Worm (Caenorhabditis elegans) whole organism, L4 larva: ENCODE data around the gene Y4C6B.3.

ENCODE experiments used
- F26F4.8 ChIP-seq: fragments of 200-800 bp; sonication (Bioruptor generic); conservative IDR thresholded peaks from 2 replicates; pipeline ENCODE4 v1.3.6; 2022; ENCODE audit warnings: missing genetic modification characterization, missing compliant biosample characterization
- F37D6.2 ChIP-seq: sonication (generic microtip); optimal IDR thresholded peaks from 2 replicates; lab custom pipeline; 2016; ENCODE audit warnings: mild to moderate bottlenecking, missing genetic modification characterization, missing compliant biosample characterization
- F49E8.2 ChIP-seq: sonication (generic microtip); optimal IDR thresholded peaks from 2 replicates; lab custom pipeline; 2016; ENCODE audit warnings: missing compliant biosample characterization, mild to moderate bottlenecking, missing genetic modification characterization, borderline replicate concordance
- T20F7.1 ChIP-seq: fragments of 200-800 bp; sonication (Bioruptor generic); optimal IDR thresholded peaks from 2 replicates; lab custom pipeline; 2018; ENCODE audit warnings: mild to moderate bottlenecking, missing genetic modification characterization, missing compliant biosample characterization
- T26A8.4 ChIP-seq: fragments of 200-800 bp; sonication (Bioruptor generic); IDR thresholded peaks from 2 replicates; pipeline ENCODE4 v1.3.6; 2022; ENCODE audit warnings: missing genetic modification characterization, missing compliant biosample characterization
- Y105C5A.15 ChIP-seq: fragments of 200-800 bp; sonication (Bioruptor generic); IDR thresholded peaks from 2 replicates; pipeline ENCODE4 v1.3.6; 2022; ENCODE audit warnings: missing genetic modification characterization, missing compliant biosample characterization
- Y5F2A.4 ChIP-seq: fragments of 200-800 bp; sonication (Bioruptor generic); optimal IDR thresholded peaks from 2 replicates; lab custom pipeline; 2018; ENCODE audit warnings: mild to moderate bottlenecking, missing genetic modification characterization, missing compliant biosample characterization
- Y75B8A.6 ChIP-seq: fragments of 200-800 bp; sonication (Bioruptor generic); IDR thresholded peaks from 2 replicates; pipeline ENCODE4 v1.3.6; 2022; ENCODE audit warnings: missing genetic modification reagents, missing genetic modification characterization, missing compliant biosample characterization
- ZK337.2 ChIP-seq: fragments of 200-800 bp; sonication (Bioruptor generic); IDR thresholded peaks from 2 replicates; pipeline ENCODE4 v1.3.6; 2022; ENCODE audit warnings: missing genetic modification reagents, missing genetic modification characterization, missing compliant biosample characterization
- ZK546.5 ChIP-seq, 2 experiments: sonication (generic microtip); optimal IDR thresholded peaks; 2 replicates each; lab custom pipeline; 2017; ENCODE audit warnings: missing biosample characterization in 2 of 2, missing genetic modification characterization in 2 of 2
- aha-1 ChIP-seq: fragments of 150-350 bp; peaks from one replicate; lab custom pipeline; 2014; ENCODE audit warnings: missing biosample characterization, missing genetic modification characterization
- aly-2 ChIP-seq: sonication (generic microtip); optimal IDR thresholded peaks from 2 replicates; lab custom pipeline; 2018; ENCODE audit warnings: missing biosample characterization, missing genetic modification characterization
- arid-1 ChIP-seq: fragments of 200-800 bp; sonication (Bioruptor generic); conservative IDR thresholded peaks from 2 replicates; pipeline ENCODE4 v1.3.6; 2022; ENCODE audit warnings: missing genetic modification reagents, missing genetic modification characterization, missing compliant biosample characterization
- ceh-20 ChIP-seq: fragments of 200-800 bp; sonication (Bioruptor generic); IDR thresholded peaks from 2 replicates; pipeline ENCODE4 v1.3.6; 2022; ENCODE audit warnings: missing genetic modification reagents, missing genetic modification characterization, missing compliant biosample characterization
- ceh-44 ChIP-seq: fragments of 200-800 bp; sonication (Bioruptor generic); IDR thresholded peaks from 2 replicates; pipeline ENCODE4 v1.3.6; 2022; ENCODE audit warnings: missing genetic modification reagents, missing genetic modification characterization, missing compliant biosample characterization
- ceh-62 ChIP-seq: sonication (generic microtip); optimal IDR thresholded peaks from 2 replicates; lab custom pipeline; 2017; ENCODE audit warnings: missing biosample characterization, missing genetic modification characterization
- ceh-82 ChIP-seq: sonication (generic microtip); optimal IDR thresholded peaks from 2 replicates; lab custom pipeline; 2017; ENCODE audit warnings: missing biosample characterization, missing genetic modification characterization
- ces-1 ChIP-seq: fragments of 150-350 bp; sonication (generic microtip); optimal IDR thresholded peaks from 4 replicates; lab custom pipeline; 2014; ENCODE audit warnings: missing biosample characterization, missing genetic modification reagents, missing genetic modification characterization
- daf-16 ChIP-seq, 3 experiments: sonication (generic microtip); optimal IDR thresholded peaks; 2 replicates each; lab custom pipeline; 2016 to 2017; ENCODE audit warnings: missing genetic modification characterization in 3 of 3, missing genetic modification reagents in 3 of 3, mild to moderate bottlenecking in 2 of 3, missing compliant biosample characterization in 2 of 3, missing biosample characterization in 1 of 3, moderate library complexity in 1 of 3
- dmd-8 ChIP-seq: fragments of 200-800 bp; sonication (Bioruptor generic); IDR thresholded peaks from 2 replicates; pipeline ENCODE4 v1.3.6; 2022; ENCODE audit warnings: missing genetic modification characterization, missing compliant biosample characterization
- dpl-1 ChIP-seq: fragments of 150-350 bp; optimal IDR thresholded peaks from 2 replicates; lab custom pipeline; 2014; ENCODE audit warnings: missing biosample characterization, missing genetic modification reagents, missing genetic modification characterization
- dve-1 ChIP-seq: sonication (generic microtip); optimal IDR thresholded peaks from 2 replicates; lab custom pipeline; 2017; ENCODE audit warnings: antibody characterized with exemption, mild to moderate bottlenecking, missing genetic modification characterization, missing compliant biosample characterization; ENCODE audit not compliant: insufficient read depth
- fos-1 ChIP-seq: fragments of 150-350 bp; optimal IDR thresholded peaks from 2 replicates; lab custom pipeline; 2014; ENCODE audit warnings: missing biosample characterization, missing genetic modification characterization
- gei-8 ChIP-seq: fragments of 200-800 bp; sonication (Bioruptor generic); optimal IDR thresholded peaks from 2 replicates; lab custom pipeline; 2018; ENCODE audit warnings: mild to moderate bottlenecking, missing genetic modification characterization, missing compliant biosample characterization
- hlh-11 ChIP-seq: fragments of 200-800 bp; sonication (Bioruptor generic); optimal IDR thresholded peaks from 2 replicates; lab custom pipeline; 2018; ENCODE audit warnings: mild to moderate bottlenecking, missing genetic modification characterization, missing compliant biosample characterization
- hlh-30 ChIP-seq: sonication (generic microtip); optimal IDR thresholded peaks from 2 replicates; lab custom pipeline; 2017; ENCODE audit warnings: antibody characterized with exemption, mild to moderate bottlenecking, missing genetic modification characterization, missing compliant biosample characterization; ENCODE audit not compliant: insufficient read depth
- jun-1 ChIP-seq: fragments of 150-350 bp; optimal IDR thresholded peaks from 2 replicates; lab custom pipeline; 2014; ENCODE audit warnings: missing biosample characterization, missing genetic modification reagents, missing genetic modification characterization
- lin-15B ChIP-seq: fragments of 150-350 bp; sonication (generic microtip); optimal IDR thresholded peaks from 3 replicates; lab custom pipeline; 2014; ENCODE audit warnings: missing biosample characterization, missing genetic modification characterization
- lir-3 ChIP-seq: sonication (generic microtip); optimal IDR thresholded peaks from 2 replicates; lab custom pipeline; 2016; ENCODE audit warnings: mild to moderate bottlenecking, missing genetic modification characterization, missing compliant biosample characterization
- mdl-1 ChIP-seq, 2 experiments: fragments of 150-350 bp in 1 of 2; sonication (generic microtip) in 1 of 2; optimal IDR thresholded peaks; 2 replicates each; lab custom pipeline; 2014 to 2017; ENCODE audit warnings: missing biosample characterization in 2 of 2, missing genetic modification characterization in 2 of 2
- mdt-29 ChIP-seq: fragments of 200-800 bp; sonication (Bioruptor generic); IDR thresholded peaks from 2 replicates; pipeline ENCODE4 v1.3.6; 2022; ENCODE audit warnings: missing genetic modification reagents, missing genetic modification characterization, missing compliant biosample characterization
- mep-1 ChIP-seq: fragments of 150-350 bp; sonication (generic microtip); optimal IDR thresholded peaks from 3 replicates; lab custom pipeline; 2014; ENCODE audit warnings: missing biosample characterization, missing genetic modification characterization
- mxl-3 ChIP-seq: fragments of 200-800 bp; sonication (Bioruptor generic); optimal IDR thresholded peaks from 2 replicates; lab custom pipeline; 2018; ENCODE audit warnings: mild to moderate bottlenecking, missing genetic modification characterization, missing compliant biosample characterization
- nhr-10 ChIP-seq: fragments of 150-350 bp; optimal IDR thresholded peaks from 2 replicates; lab custom pipeline; 2014; ENCODE audit warnings: missing biosample characterization, missing genetic modification characterization
- nhr-102 ChIP-seq: sonication (generic microtip); optimal IDR thresholded peaks from 2 replicates; lab custom pipeline; 2016; ENCODE audit warnings: mild to moderate bottlenecking, missing genetic modification characterization, moderate library complexity, missing compliant biosample characterization
- nhr-111 ChIP-seq: fragments of 200-800 bp; sonication (Bioruptor generic); optimal IDR thresholded peaks from 2 replicates; lab custom pipeline; 2018; ENCODE audit warnings: mild to moderate bottlenecking, missing genetic modification characterization, missing compliant biosample characterization
- nhr-76 ChIP-seq: fragments of 150-350 bp; optimal IDR thresholded peaks from 2 replicates; lab custom pipeline; 2014; ENCODE audit warnings: missing biosample characterization, missing genetic modification characterization
- pha-4 ChIP-seq, 2 experiments: fragments of 150-350 bp in 1 of 2; fragments of 200-800 bp in 1 of 2; sonication (Bioruptor generic) in 1 of 2; IDR thresholded peaks in 1 of 2; optimal IDR thresholded peaks in 1 of 2; 2 replicates each; pipeline versions ENCODE4 v1.3.6 to Lab custom; 2014 to 2022; ENCODE audit warnings: missing genetic modification characterization in 2 of 2, missing genetic modification reagents in 2 of 2, missing biosample characterization in 1 of 2, missing compliant biosample characterization in 1 of 2
- php-3 ChIP-seq: fragments of 200-800 bp; sonication (Bioruptor generic); IDR thresholded peaks from 2 replicates; pipeline ENCODE4 v1.3.6; 2022; ENCODE audit warnings: missing genetic modification reagents, missing genetic modification characterization, missing compliant biosample characterization
- saeg-2 ChIP-seq: fragments of 200-800 bp; sonication (Bioruptor generic); IDR thresholded peaks from 2 replicates; pipeline ENCODE4 v1.3.6; 2022; ENCODE audit warnings: missing genetic modification reagents, missing genetic modification characterization, missing compliant biosample characterization
- snpc-1.2 ChIP-seq: fragments of 200-800 bp; sonication (Bioruptor generic); IDR thresholded peaks from 2 replicates; pipeline ENCODE4 v1.3.6; 2022; ENCODE audit warnings: missing genetic modification reagents, missing genetic modification characterization, missing compliant biosample characterization
- snpc-4 ChIP-seq: fragments of 150-350 bp; optimal IDR thresholded peaks from 2 replicates; lab custom pipeline; 2014; ENCODE audit warnings: missing biosample characterization, missing genetic modification characterization
- spr-1 ChIP-seq: sonication (generic microtip); optimal IDR thresholded peaks from 2 replicates; lab custom pipeline; 2016; ENCODE audit warnings: mild to moderate bottlenecking, missing genetic modification characterization, missing compliant biosample characterization
- spr-3 ChIP-seq: fragments of 200-800 bp; sonication (Bioruptor generic); optimal IDR thresholded peaks from 2 replicates; lab custom pipeline; 2018; ENCODE audit warnings: mild to moderate bottlenecking, missing genetic modification characterization, missing compliant biosample characterization
- tag-97 ChIP-seq: fragments of 200-800 bp; sonication (Bioruptor generic); IDR thresholded peaks from 2 replicates; pipeline ENCODE4 v1.3.6; 2022; ENCODE audit warnings: missing genetic modification characterization, missing compliant biosample characterization
- tra-1 ChIP-seq: fragments of 200-800 bp; sonication (Bioruptor generic); IDR thresholded peaks from 2 replicates; pipeline ENCODE4 v1.3.6; 2022; ENCODE audit warnings: missing genetic modification reagents, missing genetic modification characterization, missing compliant biosample characterization
- unc-39 ChIP-seq: sonication (generic microtip); optimal IDR thresholded peaks from 2 replicates; lab custom pipeline; 2017; ENCODE audit warnings: missing biosample characterization, missing genetic modification characterization
- unc-62 ChIP-seq, 3 experiments: fragments of 150-350 bp in 1 of 3; sonication (generic microtip); optimal IDR thresholded peaks in 2 of 3; peaks in 1 of 3; 1 replicate in 1 of 3; 2 replicates in 2 of 3; lab custom pipeline; 2014 to 2017; ENCODE audit warnings: missing biosample characterization in 3 of 3, missing genetic modification characterization in 3 of 3, missing genetic modification reagents in 3 of 3, missing genotype in 1 of 3
- zfp-3 ChIP-seq: fragments of 200-800 bp; sonication (Bioruptor generic); conservative IDR thresholded peaks from 2 replicates; pipeline ENCODE4 v1.3.6; 2022; ENCODE audit warnings: missing genetic modification reagents, missing genetic modification characterization, missing compliant biosample characterization
- ztf-7 ChIP-seq: fragments of 150-350 bp; optimal IDR thresholded peaks from 2 replicates; lab custom pipeline; 2014; ENCODE audit warnings: missing biosample characterization, missing genetic modification characterization

The Y4C6B.3 gene

DNA sequence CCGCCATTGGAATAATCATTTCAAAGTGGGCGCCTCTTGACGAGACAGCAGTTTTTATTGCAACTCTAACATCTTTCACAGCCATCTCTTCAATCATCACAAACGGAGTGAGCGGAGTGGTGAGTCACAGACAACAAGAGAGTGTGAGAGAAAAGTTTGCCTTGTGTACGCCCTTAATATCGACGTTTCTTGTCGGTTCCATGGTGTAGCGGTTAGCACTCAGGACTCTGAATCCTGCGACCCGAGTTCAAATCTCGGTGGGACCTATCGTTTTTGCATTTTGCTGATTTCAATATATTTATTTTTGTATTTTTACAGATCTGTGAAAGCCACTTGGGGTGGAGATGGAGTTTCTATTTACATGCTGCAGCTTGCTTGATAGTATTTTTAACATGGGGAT is 2.2 kb downstream of the Y4C6B.3 start (continued):
- TF ChIP-seq T26A8.4 (peak; percentile 70; the same call in 1 of the 2 replicates), dpl-1 (peak; percentile 4), aha-1 (tag; lab: Kevin White, UChicago) (peak; percentile 12), nhr-111 (GFP tag; lab: Kevin White, UChicago) (peak; percentile 64), Y75B8A.6 (no peak), aly-2 (tag; lab: Kevin White, UChicago) (no peak), F49E8.2 (tag; lab: Kevin White, UChicago) (no peak), lir-3 (tag; lab: Kevin White, UChicago) (no peak), mxl-3 (GFP tag; lab: Kevin White, UChicago) (peak; percentile 25), F37D6.2 (tag; lab: Kevin White, UChicago) (peak; percentile 19), T20F7.1 (GFP tag; lab: Kevin White, UChicago) (no peak), snpc-1.2 (GFP tag; lab: Robert Waterston, UW) (peak; percentile 96), mep-1 (tag; lab: Kevin White, UChicago) (peak; percentile 62), spr-3 (GFP tag; lab: Kevin White, UChicago) (no peak), F26F4.8 (GFP tag; lab: Robert Waterston, UW) (no peak), spr-1 (tag; lab: Kevin White, UChicago) (no peak), dve-1 (peak; percentile 61), saeg-2 (GFP tag; lab: Robert Waterston, UW) (no peak), php-3 (GFP tag; lab: Robert Waterston, UW) (0 out of 2 replicates have a peak, but pooled peaks have one; percentile 27), nhr-10 (tag; lab: Kevin White, UChicago) (no peak), daf-16 (GFP tag; optimal IDR thresholded peaks at IDR 0.05; lab: Kevin White, UChicago) (peak; percentile 6 to 34), daf-16 (tag; optimal IDR thresholded peaks at IDR 0.05; lab: Kevin White, UChicago) (peak; percentile 50), ZK546.5 (tag; optimal IDR thresholded peaks at IDR 0.05; lab: Kevin White, UChicago) (no peak), hlh-11 (tag; lab: Kevin White, UChicago) (peak; percentile 49), ces-1 (no peak), ZK337.2 (GFP tag; lab: Robert Waterston, UW) (peak; percentile 71), arid-1 (peak; percentile 63; the same call in 1 of the 2 replicates), jun-1 (tag; lab: Kevin White, UChicago) (no peak), hlh-30 (tag; lab: Kevin White, UChicago) (peak; percentile 47), unc-62 (GFP tag; optimal IDR thresholded peaks at IDR 0.05 in 1 of 2; lab: Kevin White, UChicago) (peak in 1 of 2 experiments; percentile 19), unc-62 (tag; optimal IDR thresholded peaks at IDR 0.05; lab: Kevin White, UChicago) (no peak), ceh-82 (tag; lab: Kevin White, UChicago) (no peak), fos-1 (tag; lab: Kevin White, UChicago) (no peak), ceh-44 (peak; percentile 73), Y105C5A.15 (0 out of 2 replicates have a peak, but pooled peaks have one; percentile 41), gei-8 (GFP tag; lab: Kevin White, UChicago) (peak; percentile 24), tag-97 (no peak), pha-4 (GFP tag; IDR thresholded peaks at IDR 0.05; lab: Robert Waterston, UW) (peak; percentile 75; the same call in 1 of the 2 replicates), pha-4 (tag; optimal IDR thresholded peaks at IDR 0.05; lab: Kevin White, UChicago) (no peak), ceh-20 (GFP tag; lab: Robert Waterston, UW) (0 out of 2 replicates have a peak, but pooled peaks have one; percentile 67), snpc-4 (no peak), mdl-1 (tag; optimal IDR thresholded peaks at IDR 0.05; lab: Kevin White, UChicago) (no peak), nhr-76 (no peak), Y5F2A.4 (GFP tag; lab: Kevin White, UChicago) (peak; percentile 23), dmd-8 (GFP tag; lab: Robert Waterston, UW) (no peak), lin-15B (no peak), mdt-29 (GFP tag; lab: Robert Waterston, UW) (no peak), ceh-62 (tag; lab: Kevin White, UChicago) (no peak), zfp-3 (GFP tag; lab: Robert Waterston, UW) (no peak), ztf-7 (tag; lab: Kevin White, UChicago) (no peak), unc-39 (tag; lab: Kevin White, UChicago) (no peak), nhr-102 (peak; percentile 18), tra-1 (GFP tag; lab: Robert Waterston, UW) (no peak)
